Worm (Caenorhabditis elegans) whole organism, L2 larva: Measurements from ENCODE around the gene clec-79.

Experiments
- C34F6.9 ChIP-seq: fragments of 150-350 bp; optimal IDR thresholded peaks from 2 replicates; lab custom pipeline; 2014; ENCODE audit warnings: missing biosample characterization, missing genetic modification characterization
- F13H6.1 ChIP-seq: sonication (generic microtip); optimal IDR thresholded peaks from 2 replicates; lab custom pipeline; 2016; ENCODE audit warnings: missing genetic modification characterization, missing compliant biosample characterization
- R02D3.7 ChIP-seq: fragments of 150-350 bp; optimal IDR thresholded peaks from 2 replicates; lab custom pipeline; 2014; ENCODE audit warnings: missing biosample characterization, missing genetic modification characterization
- Y55F3AM.14 ChIP-seq: fragments of 200-800 bp; sonication (Bioruptor generic); optimal IDR thresholded peaks from 2 replicates; lab custom pipeline; 2018; ENCODE audit warnings: mild to moderate bottlenecking, missing genetic modification characterization, missing compliant biosample characterization
- aly-2 ChIP-seq: fragments of 150-350 bp; optimal IDR thresholded peaks from 2 replicates; lab custom pipeline; 2014; ENCODE audit warnings: missing biosample characterization, missing genetic modification characterization
- ama-1 ChIP-seq: fragments of 150-350 bp; optimal IDR thresholded peaks from 2 replicates; lab custom pipeline; 2018; ENCODE audit warnings: inconsistent platforms
- blmp-1 ChIP-seq: sonication (generic microtip); optimal IDR thresholded peaks from 2 replicates; lab custom pipeline; 2017; ENCODE audit warnings: missing genetic modification characterization, mild to moderate bottlenecking, missing compliant biosample characterization, antibody characterized with exemption, moderate library complexity; ENCODE audit not compliant: insufficient read depth
- ceh-16 ChIP-seq: fragments of 150-350 bp; optimal IDR thresholded peaks from 2 replicates; lab custom pipeline; 2014; ENCODE audit warnings: missing biosample characterization, missing genetic modification characterization
- crh-2 ChIP-seq: sonication (generic microtip); optimal IDR thresholded peaks from 2 replicates; lab custom pipeline; 2017; ENCODE audit warnings: missing biosample characterization, missing genetic modification characterization
- dmd-4 ChIP-seq: sonication (generic microtip); optimal IDR thresholded peaks from 2 replicates; lab custom pipeline; 2017; ENCODE audit warnings: missing biosample characterization, missing genetic modification characterization
- elt-3 ChIP-seq: sonication (generic microtip); optimal IDR thresholded peaks from 2 replicates; lab custom pipeline; 2017; ENCODE audit warnings: missing biosample characterization, missing genetic modification characterization
- gmeb-1 ChIP-seq: fragments of 150-350 bp; optimal IDR thresholded peaks from 2 replicates; lab custom pipeline; 2014; ENCODE audit warnings: missing biosample characterization, missing genetic modification characterization
- lin-11 ChIP-seq: fragments of 150-350 bp; sonication (generic microtip); optimal IDR thresholded peaks from 2 replicates; lab custom pipeline; 2014; ENCODE audit warnings: missing biosample characterization, missing genetic modification characterization, inconsistent platforms, mixed read lengths
- lin-39 ChIP-seq: fragments of 150-350 bp; optimal IDR thresholded peaks from 2 replicates; lab custom pipeline; 2014; ENCODE audit warnings: missing biosample characterization, missing genetic modification reagents, missing genetic modification characterization
- lsy-2 ChIP-seq, 2 experiments: fragments of 150-350 bp in 1 of 2; sonication (generic microtip) in 1 of 2; optimal IDR thresholded peaks; 2 replicates each; lab custom pipeline; 2014 to 2017; ENCODE audit warnings: missing biosample characterization in 2 of 2, missing genetic modification characterization in 2 of 2
- mab-5 ChIP-seq: fragments of 150-350 bp; optimal IDR thresholded peaks from 2 replicates; lab custom pipeline; 2014; ENCODE audit warnings: missing biosample characterization, missing genetic modification characterization
- mbf-1 ChIP-seq: sonication (generic microtip); optimal IDR thresholded peaks from 2 replicates; lab custom pipeline; 2017; ENCODE audit warnings: missing biosample characterization, missing genetic modification characterization
- nhr-12 ChIP-seq: fragments of 150-350 bp; optimal IDR thresholded peaks from 2 replicates; lab custom pipeline; 2014; ENCODE audit warnings: missing biosample characterization, missing genetic modification characterization
- nhr-129 ChIP-seq: fragments of 150-350 bp; optimal IDR thresholded peaks from 2 replicates; lab custom pipeline; 2014; ENCODE audit warnings: missing biosample characterization, missing genetic modification characterization
- nhr-25 ChIP-seq: fragments of 150-350 bp; sonication (generic microtip); optimal IDR thresholded peaks from 3 replicates; lab custom pipeline; 2014; ENCODE audit warnings: missing biosample characterization, missing genetic modification characterization
- nhr-6 ChIP-seq: fragments of 150-350 bp; optimal IDR thresholded peaks from 2 replicates; lab custom pipeline; 2014; ENCODE audit warnings: missing biosample characterization, missing genetic modification characterization
- nhr-77 ChIP-seq: fragments of 150-350 bp; optimal IDR thresholded peaks from 2 replicates; lab custom pipeline; 2014; ENCODE audit warnings: missing biosample characterization, missing genetic modification characterization
- peb-1 ChIP-seq: fragments of 150-350 bp; optimal IDR thresholded peaks from 2 replicates; lab custom pipeline; 2014; ENCODE audit warnings: missing biosample characterization, missing genetic modification characterization
- sem-4 ChIP-seq: fragments of 150-350 bp; optimal IDR thresholded peaks from 2 replicates; lab custom pipeline; 2014; ENCODE audit warnings: missing biosample characterization, missing genetic modification reagents, missing genetic modification characterization
- skn-1 ChIP-seq: sonication (generic microtip); optimal IDR thresholded peaks from 2 replicates; lab custom pipeline; 2017; ENCODE audit warnings: missing biosample characterization, missing genetic modification characterization
- sma-3 ChIP-seq: sonication (generic microtip); optimal IDR thresholded peaks from 2 replicates; lab custom pipeline; 2016; ENCODE audit warnings: missing genetic modification reagents, missing genetic modification characterization, missing compliant biosample characterization
- unc-39 ChIP-seq: fragments of 150-350 bp; optimal IDR thresholded peaks from 2 replicates; lab custom pipeline; 2014; ENCODE audit warnings: missing biosample characterization, missing genetic modification characterization
- unc-55 ChIP-seq: fragments of 150-350 bp; sonication (generic microtip); optimal IDR thresholded peaks from 3 replicates; lab custom pipeline; 2014; ENCODE audit warnings: missing biosample characterization, missing genetic modification reagents, missing genetic modification characterization
- unc-62 ChIP-seq: fragments of 150-350 bp; optimal IDR thresholded peaks from 2 replicates; lab custom pipeline; 2014; ENCODE audit warnings: missing biosample characterization, missing genetic modification reagents, missing genetic modification characterization
- zag-1 ChIP-seq: fragments of 150-350 bp; optimal IDR thresholded peaks from 2 replicates; lab custom pipeline; 2014; ENCODE audit warnings: missing biosample characterization, missing genetic modification characterization
- ztf-4 ChIP-seq: fragments of 150-350 bp; optimal IDR thresholded peaks from 2 replicates; lab custom pipeline; 2014; ENCODE audit warnings: missing biosample characterization, missing genetic modification characterization

clec-79 gene

DNA sequence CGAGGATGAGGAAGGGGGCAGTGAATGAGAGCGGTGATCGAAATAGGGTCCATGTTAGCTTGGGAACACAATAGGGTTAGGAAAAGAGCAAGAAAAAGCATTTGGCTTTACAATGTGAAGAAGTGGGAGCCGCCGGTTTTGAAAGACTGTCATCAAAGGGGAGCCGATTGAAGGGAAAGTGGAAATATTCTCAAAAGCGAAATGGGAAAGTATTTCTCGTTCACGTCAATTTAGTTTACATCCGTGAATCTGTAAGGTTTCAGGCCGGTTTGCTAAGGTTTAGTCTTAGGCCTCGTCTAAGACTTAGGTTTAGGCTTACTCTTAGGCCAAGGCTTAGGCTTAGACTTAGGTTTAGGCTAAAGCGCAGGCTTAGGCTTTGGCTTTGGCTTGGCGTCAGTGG is 22.2 kb downstream of the clec-79 start, which contains the start of gene F47C12.7:
Gene F47C12.7 (minus strand): TSS at position 101 of the 400 bp plus-strand sequence.
- TF ChIP-seq dmd-4 (tag; lab: Kevin White, UChicago) (no peak), mbf-1 (no peak), lin-39 (tag; lab: Kevin White, UChicago) (no peak), nhr-6 (tag; lab: Kevin White, UChicago) (no peak), nhr-129 (tag; lab: Kevin White, UChicago) (no peak), skn-1 (tag; lab: Kevin White, UChicago) (no peak), sma-3 (GFP tag; lab: Kevin White, UChicago) (no peak), Y55F3AM.14 (no peak), nhr-77 (no peak), lsy-2 (tag; optimal IDR thresholded peaks at IDR 0.05; lab: Kevin White, UChicago) (no peak), unc-39 (no peak), aly-2 (tag; lab: Kevin White, UChicago) (no peak), elt-3 (no peak), sem-4 (tag; lab: Kevin White, UChicago) (no peak), gmeb-1 (no peak), zag-1 (tag; lab: Kevin White, UChicago) (no peak), crh-2 (tag; lab: Kevin White, UChicago) (no peak)

DNA sequence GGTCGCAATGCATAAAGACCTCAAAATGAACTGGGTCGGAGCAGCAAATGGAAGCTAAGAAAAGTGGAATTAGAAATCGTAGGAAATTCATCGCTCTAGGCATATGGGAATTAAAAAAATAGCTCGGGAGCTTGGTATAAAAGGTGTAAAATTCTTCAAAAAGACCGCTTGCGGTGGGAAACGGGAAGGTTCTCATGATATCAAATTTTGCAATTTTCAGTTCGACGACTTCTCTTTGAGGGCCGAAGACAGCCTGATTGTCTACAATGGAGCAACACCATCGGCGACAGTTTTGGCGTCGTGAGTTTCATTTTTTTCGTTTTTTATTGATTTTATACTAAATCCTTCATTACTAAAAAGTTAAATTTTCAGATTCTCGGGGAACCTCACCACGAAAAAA is 25.4 kb downstream of the clec-79 start, which contains the start of gene F47C12.8:
Gene F47C12.8 (minus strand): TSS at position 101 of the 400 bp plus-strand sequence.
- TF ChIP-seq skn-1 (tag; lab: Kevin White, UChicago) (no peak), lin-39 (tag; lab: Kevin White, UChicago) (no peak), zag-1 (tag; lab: Kevin White, UChicago) (no peak), mab-5 (tag; lab: Kevin White, UChicago) (no peak), mbf-1 (no peak), peb-1 (no peak), ama-1 (no peak), nhr-12 (no peak), ceh-16 (tag; lab: Kevin White, UChicago) (no peak), ztf-4 (tag; lab: Kevin White, UChicago) (no peak), crh-2 (tag; lab: Kevin White, UChicago) (no peak)

DNA sequence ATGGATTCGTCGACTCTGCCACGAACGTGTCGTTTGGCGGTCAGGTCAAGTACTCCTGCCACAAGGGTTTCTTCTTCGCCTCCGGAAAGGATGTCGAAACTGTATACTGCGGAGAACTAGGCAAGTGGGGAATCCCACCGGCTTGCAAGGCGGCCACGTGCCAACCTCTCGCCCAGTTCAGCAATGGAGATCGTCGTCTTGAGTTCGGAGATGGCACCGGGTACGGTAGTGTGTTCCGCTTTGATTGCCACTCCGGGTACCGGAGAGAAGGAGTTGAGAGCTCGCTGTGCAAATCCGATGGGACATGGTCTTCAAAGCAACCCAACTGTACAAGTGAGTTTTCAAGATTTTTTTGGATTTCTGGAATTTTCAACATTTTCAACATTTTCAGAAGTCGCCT is 26.5 kb downstream of the clec-79 start:
- no peak for TF ChIP-seq R02D3.7 (tag; lab: Kevin White, UChicago)

DNA sequence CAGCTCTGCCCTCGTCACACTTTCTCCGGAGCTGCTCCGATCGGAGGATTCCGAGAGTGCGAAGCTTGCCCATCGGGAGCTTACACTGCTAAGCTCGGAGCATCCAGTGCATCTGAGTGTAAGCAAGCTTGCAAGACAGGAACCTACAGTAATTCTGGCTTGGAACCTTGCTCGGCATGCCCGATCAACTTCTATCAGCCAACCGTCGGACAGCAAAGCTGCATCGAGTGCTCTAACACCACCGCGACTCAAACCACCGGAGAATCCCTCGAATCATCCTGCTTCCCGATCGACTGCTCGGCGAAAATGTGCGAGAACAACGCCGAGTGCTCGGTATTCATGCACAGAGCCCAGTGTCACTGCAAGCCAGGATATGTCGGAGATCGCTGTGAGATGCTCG is 31.1 kb downstream of the clec-79 start:
- no peak for TF ChIP-seq Y55F3AM.14
- TF ChIP-seq lsy-2 (tag; optimal IDR thresholded peaks at IDR 0.05; lab: Kevin White, UChicago), result no peak
- TF ChIP-seq elt-3, result no peak
- no peak for TF ChIP-seq unc-62 (GFP tag; lab: Kevin White, UChicago)
- no peak for TF ChIP-seq C34F6.9 (tag; lab: Kevin White, UChicago)
- TF ChIP-seq lin-11, result no peak
- no peak for TF ChIP-seq unc-55 (GFP tag; lab: Kevin White, UChicago)
- no peak for TF ChIP-seq nhr-25

DNA sequence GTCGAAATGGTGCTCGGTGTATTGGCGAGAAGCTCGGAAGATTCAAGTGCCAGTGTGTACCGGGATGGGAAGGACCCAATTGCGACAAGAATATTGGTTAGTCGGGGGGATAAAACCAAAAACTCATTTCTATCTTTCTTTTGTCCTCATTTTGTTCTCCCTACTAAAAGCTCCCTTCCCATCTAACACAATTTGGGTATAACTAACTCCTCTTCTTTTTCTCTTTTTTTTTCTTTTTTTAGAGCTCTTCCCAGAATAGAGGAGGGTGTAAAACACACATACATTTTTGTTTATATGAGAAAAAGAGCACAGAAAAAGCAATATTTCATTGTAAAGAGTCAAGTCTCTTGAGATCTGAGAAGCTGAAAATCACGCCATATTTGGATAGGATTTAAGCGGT is 32.0 kb downstream of the clec-79 start:
- TF ChIP-seq zag-1 (tag; lab: Kevin White, UChicago), result peak; percentile 49
- no peak for TF ChIP-seq unc-55 (GFP tag; lab: Kevin White, UChicago)

DNA sequence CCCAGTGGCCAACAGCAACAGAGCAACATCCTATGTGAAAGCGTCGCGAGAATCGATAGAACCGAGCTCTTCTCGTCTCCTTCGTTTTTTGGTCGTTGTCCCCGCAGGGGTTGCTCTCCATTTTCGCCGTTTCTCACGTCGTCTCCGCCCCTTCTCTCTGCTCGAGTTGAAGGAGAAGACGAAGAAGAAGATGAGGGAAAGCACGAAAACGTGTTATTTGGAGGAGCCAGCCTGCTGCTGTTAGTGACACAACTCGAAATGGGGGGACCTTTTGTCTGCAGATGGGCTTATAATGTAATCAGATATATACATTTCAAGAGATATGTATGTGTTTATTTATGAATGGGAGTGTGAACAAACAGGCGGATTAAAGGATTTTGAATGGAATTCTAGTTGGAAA is 34.5 kb downstream of the clec-79 start, which contains the start of gene W02C12.2:
Gene W02C12.2 (minus strand): TSS at position 277 of the 400 bp plus-strand sequence.
- TF ChIP-seq C34F6.9 (tag; lab: Kevin White, UChicago) (peak; percentile 38), nhr-6 (tag; lab: Kevin White, UChicago) (no peak)
- TF ChIP-seq, all 48 proteins: peak for 1

DNA sequence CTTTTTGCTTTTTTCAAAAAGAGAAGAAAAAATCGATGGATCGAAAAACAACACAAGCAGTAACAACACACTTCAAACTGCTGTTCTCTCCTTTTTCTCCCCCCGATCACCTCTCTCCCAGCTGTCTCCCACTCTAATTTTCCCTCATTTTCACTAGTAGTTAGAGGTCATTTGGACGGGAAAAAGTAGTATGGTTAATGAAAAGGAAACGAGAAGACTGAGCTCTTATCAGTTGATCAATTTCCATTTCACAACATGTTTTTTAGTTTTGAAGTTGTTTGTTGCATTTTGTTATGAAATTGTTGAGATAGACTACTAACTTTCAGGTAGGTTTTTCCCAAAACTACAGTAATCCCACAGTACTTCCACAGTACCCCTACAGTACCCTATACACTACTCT is 35.3 kb downstream of the clec-79 start:
- TF ChIP-seq blmp-1 (peak; percentile 65), F13H6.1 (tag; lab: Kevin White, UChicago) (no peak)
